Worm (Caenorhabditis elegans): Measurements from ENCODE around the gene gst-22.

The gst-22 gene

DNA sequence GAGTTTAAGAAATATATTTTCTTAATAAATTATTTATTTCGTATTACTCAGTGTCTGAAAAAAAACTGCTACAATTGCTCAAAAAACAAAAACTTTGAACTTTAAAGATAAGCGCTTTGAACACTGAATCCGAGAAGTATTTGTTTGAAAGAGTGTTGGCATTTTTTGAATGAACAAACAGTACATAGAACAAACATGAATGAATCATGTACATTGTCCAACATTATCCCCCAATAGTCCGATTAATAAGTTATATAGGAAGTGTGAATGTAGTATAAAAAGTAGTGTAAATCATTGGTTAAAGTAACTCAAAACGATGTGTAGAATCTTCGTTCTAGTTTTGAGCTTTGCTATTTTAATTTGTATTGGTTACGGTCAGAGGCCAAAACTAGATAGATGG lies 30.4 kb downstream of the gst-22 start, which contains the start of gene F11A5.17:
TSS of gene F11A5.17 (plus strand) at position 301 of the 400 bp plus-strand sequence.
- TF ChIP-seq B0035.1 (tag; optimal IDR thresholded peaks at IDR 0.05) (no peak), snpc-3.4 (tag; optimal IDR thresholded peaks at IDR 0.05) (no peak), cebp-2 (GFP tag; IDR thresholded peaks at IDR 0.05) (no peak), ztf-25 (GFP tag; IDR thresholded peaks at IDR 0.05) (no peak), die-1 (tag; optimal IDR thresholded peaks at IDR 0.05) (no peak), nhr-27 (tag; optimal IDR thresholded peaks at IDR 0.05) (no peak), madf-10 (tag; optimal IDR thresholded peaks at IDR 0.05) (no peak), tlf-1 (GFP tag; optimal IDR thresholded peaks at IDR 0.05) (no peak), Y79H2A.3 (GFP tag; conservative IDR thresholded peaks at IDR 0.05) (no peak), sptf-2 (GFP tag; optimal IDR thresholded peaks at IDR 0.05) (no peak), mcd-1 (GFP tag; IDR thresholded peaks at IDR 0.05) (no peak), lag-1 (GFP tag; IDR thresholded peaks at IDR 0.05) (no peak), efl-1 (GFP tag; optimal IDR thresholded peaks at IDR 0.05) (no peak), ccch-3 (GFP tag; optimal IDR thresholded peaks at IDR 0.05) (no peak), aptf-2 (GFP tag; conservative IDR thresholded peaks at IDR 0.05) (no peak), egl-44 (GFP tag; IDR thresholded peaks at IDR 0.05) (no peak), C06A6.2 (GFP tag; conservative IDR thresholded peaks at IDR 0.05) (no peak), K11D2.4 (GFP tag; IDR thresholded peaks at IDR 0.05) (no peak), athp-1 (tag; optimal IDR thresholded peaks at IDR 0.05) (no peak)

DNA sequence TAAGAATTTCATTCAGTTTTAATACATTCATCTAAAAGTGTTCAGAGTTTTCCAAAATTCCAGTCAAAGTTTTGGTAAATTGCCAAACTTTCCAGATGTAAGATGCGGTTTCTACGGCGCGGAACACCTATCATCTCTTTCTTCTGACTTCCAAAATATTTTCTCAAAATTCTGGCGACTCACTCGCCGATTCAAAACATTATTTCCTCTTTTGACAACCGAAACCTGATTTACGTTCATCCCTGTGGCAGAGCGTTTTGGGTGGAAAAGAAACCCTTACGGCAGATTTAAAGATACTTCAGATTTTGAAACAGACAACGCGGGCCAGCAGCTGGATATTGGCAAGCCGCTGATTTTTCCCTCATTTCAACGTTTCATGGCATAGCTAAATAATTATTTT lies 34.1 kb downstream of the gst-22 start, which contains the start of gene F11A5.5:
TSS of gene F11A5.5 (plus strand) at position 301 of the 400 bp plus-strand sequence.
- TF ChIP-seq sptf-2 (GFP tag; optimal IDR thresholded peaks at IDR 0.05) (no peak), lin-35 (GFP tag; optimal IDR thresholded peaks at IDR 0.05) (no peak), F55B11.4 (tag; optimal IDR thresholded peaks at IDR 0.05; ENCODE audit: borderline replicate concordance, insufficient read depth) (no peak), rec-8 (tag; optimal IDR thresholded peaks at IDR 0.05) (no peak), let-607 (tag; optimal IDR thresholded peaks at IDR 0.05) (no peak)

DNA sequence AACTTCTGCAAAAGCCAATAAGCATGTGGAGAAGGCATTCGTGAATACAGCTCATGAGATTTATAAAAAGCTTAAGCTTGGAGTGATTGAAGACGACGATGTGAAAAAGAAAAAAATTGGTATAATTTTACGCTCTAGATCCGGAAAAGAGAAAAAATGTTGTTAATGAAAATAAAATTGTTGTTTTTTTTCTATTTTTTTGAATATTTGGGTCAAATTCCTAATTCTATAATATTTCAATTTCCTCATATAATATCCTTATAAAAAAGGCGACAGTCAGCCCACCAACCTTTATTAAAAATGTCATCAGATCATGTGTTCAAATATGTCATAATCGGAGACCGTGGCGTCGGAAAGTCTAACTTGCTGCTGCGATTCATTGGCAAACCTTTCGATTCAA lies 36.7 kb downstream of the gst-22 start, which contains the start of gene rabr-3:
TSS of gene rabr-3 (plus strand) at position 301 of the 400 bp plus-strand sequence.
- TF ChIP-seq F52B5.7 (tag; optimal IDR thresholded peaks at IDR 0.05): no peak
- TF ChIP-seq F57A8.1 (GFP tag; optimal IDR thresholded peaks at IDR 0.05): no peak
- TF ChIP-seq sptf-2 (GFP tag; optimal IDR thresholded peaks at IDR 0.05): no peak
- no peak for TF ChIP-seq pbrm-1 (GFP tag; IDR thresholded peaks at IDR 0.05)
- no peak for TF ChIP-seq let-526 (GFP tag; IDR thresholded peaks at IDR 0.05)
- no peak for TF ChIP-seq rpc-1 (optimal IDR thresholded peaks at IDR 0.05)
- TF ChIP-seq rpc-1 (tag; optimal IDR thresholded peaks at IDR 0.05): no peak
- TF ChIP-seq ceh-58 (GFP tag; IDR thresholded peaks at IDR 0.05): no peak
- no peak for TF ChIP-seq madf-8 (GFP tag; conservative IDR thresholded peaks at IDR 0.05)
- TF ChIP-seq zim-3 (tag; optimal IDR thresholded peaks at IDR 0.05): no peak

DNA sequence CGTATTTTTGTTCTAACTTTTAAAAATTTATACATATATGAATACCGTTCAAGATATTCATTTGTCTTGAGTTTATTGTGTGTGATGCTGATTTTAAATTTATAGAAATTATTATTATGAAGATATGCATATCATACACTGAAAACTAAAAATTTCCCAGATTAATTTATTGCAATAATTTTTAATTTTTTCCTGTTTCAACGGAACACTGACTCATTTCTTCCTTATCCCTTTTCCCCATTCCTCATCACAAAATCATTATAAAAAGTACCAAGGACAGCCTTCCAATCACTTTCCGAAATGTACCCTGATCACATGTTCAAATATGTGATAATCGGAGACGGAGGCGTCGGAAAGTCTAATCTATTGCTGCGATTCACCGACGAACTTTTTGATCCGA lies 37.4 kb downstream of the gst-22 start, which contains the start of gene rabr-4:
TSS of gene rabr-4 (plus strand) at position 301 of the 400 bp plus-strand sequence.
- TF ChIP-seq ztf-26 (tag; optimal IDR thresholded peaks at IDR 0.05) (no peak), tbx-9 (tag; optimal IDR thresholded peaks at IDR 0.05; ENCODE audit: borderline replicate concordance) (no peak)

Measured in whole organism, young adult.